Worm (Caenorhabditis elegans) whole organism, mixed stage, embryonic: Measurements from ENCODE around the gene ZK856.18.
A peak's percentile ranks its signal among the peaks of the same experiment; 100 is the strongest.

Experiments used
- bed-3 ChIP-seq: fragments of 200-800 bp; sonication (Bioruptor generic); optimal IDR thresholded peaks from 3 replicates; lab custom pipeline; 2018; ENCODE audit warnings: mild to moderate bottlenecking, missing genetic modification characterization, moderate library complexity, missing compliant biosample characterization
- blmp-1 ChIP-seq: fragments of 150-350 bp; optimal IDR thresholded peaks from 2 replicates; lab custom pipeline; 2014; ENCODE audit warnings: missing biosample characterization, missing genetic modification characterization
- ceh-39 ChIP-seq: fragments of 150-350 bp; optimal IDR thresholded peaks from 2 replicates; lab custom pipeline; 2014; ENCODE audit warnings: missing biosample characterization, missing genetic modification characterization
- ceh-43 ChIP-seq: fragments of 200-800 bp; sonication (Bioruptor generic); optimal IDR thresholded peaks from 2 replicates; lab custom pipeline; 2018; ENCODE audit warnings: mild to moderate bottlenecking, missing genetic modification characterization, moderate library complexity, missing compliant biosample characterization
- drap-1 ChIP-seq: fragments of 200-800 bp; sonication (Bioruptor generic); optimal IDR thresholded peaks from 3 replicates; lab custom pipeline; 2018; ENCODE audit warnings: mild to moderate bottlenecking, missing genetic modification characterization, missing compliant biosample characterization
- flh-1 ChIP-seq: fragments of 200-800 bp; sonication (Bioruptor generic); optimal IDR thresholded peaks from 2 replicates; lab custom pipeline; 2018; ENCODE audit warnings: mild to moderate bottlenecking, missing genetic modification characterization, moderate library complexity, missing compliant biosample characterization
- hlh-1 ChIP-seq: fragments of 150-350 bp; optimal IDR thresholded peaks from 2 replicates; lab custom pipeline; 2014; ENCODE audit warnings: missing biosample characterization, missing genetic modification reagents, missing genetic modification characterization
- mep-1 ChIP-seq: fragments of 150-350 bp; optimal IDR thresholded peaks from 2 replicates; lab custom pipeline; 2017; ENCODE audit warnings: missing biosample characterization, missing genetic modification reagents, missing genetic modification characterization, inconsistent platforms
- mls-2 ChIP-seq: sonication (generic microtip); optimal IDR thresholded peaks from 2 replicates; lab custom pipeline; 2016; ENCODE audit warnings: mild to moderate bottlenecking, missing genetic modification characterization, moderate library complexity, missing compliant biosample characterization
- nhr-12 ChIP-seq: fragments of 150-350 bp; optimal IDR thresholded peaks from 2 replicates; lab custom pipeline; 2014; ENCODE audit warnings: missing biosample characterization, missing genetic modification characterization
- nhr-2 ChIP-seq: fragments of 150-350 bp; optimal IDR thresholded peaks from 2 replicates; lab custom pipeline; 2014; ENCODE audit warnings: missing biosample characterization, missing genetic modification characterization
- pha-4 ChIP-seq: fragments of 150-350 bp; optimal IDR thresholded peaks from 2 replicates; lab custom pipeline; 2018; ENCODE audit warnings: missing biosample characterization, missing genetic modification reagents, missing genetic modification characterization
- sem-2 ChIP-seq: fragments of 200-800 bp; sonication (Bioruptor generic); optimal IDR thresholded peaks from 2 replicates; lab custom pipeline; 2018; ENCODE audit warnings: mild to moderate bottlenecking, missing genetic modification characterization, missing compliant biosample characterization
- snpc-4 ChIP-seq: fragments of 150-350 bp; optimal IDR thresholded peaks from 2 replicates; lab custom pipeline; 2014; ENCODE audit warnings: missing biosample characterization, missing genetic modification characterization
- sptf-1 ChIP-seq: sonication (generic microtip); optimal IDR thresholded peaks from 2 replicates; lab custom pipeline; 2017; ENCODE audit warnings: mild to moderate bottlenecking, missing genetic modification characterization, moderate library complexity, missing compliant biosample characterization
- unc-120 ChIP-seq: sonication (generic microtip); optimal IDR thresholded peaks from 2 replicates; lab custom pipeline; 2017; ENCODE audit warnings: missing genetic modification characterization, missing compliant biosample characterization; ENCODE audit not compliant: poor library complexity, severe bottlenecking
- unc-62 ChIP-seq: fragments of 150-350 bp; optimal IDR thresholded peaks from 2 replicates; lab custom pipeline; 2014; ENCODE audit warnings: missing biosample characterization, missing genetic modification reagents, missing genetic modification characterization
- ztf-11 ChIP-seq: fragments of 150-350 bp; optimal IDR thresholded peaks from 2 replicates; lab custom pipeline; 2014; ENCODE audit warnings: missing biosample characterization, missing genetic modification characterization

Gene ZK856.18

ce11 chrV:10149728-10150127 lies 36.1 kb downstream of the ZK856.18 start, which contains the start of gene srsx-27:
srsx-27 (plus strand) TSS chrV:10150028.
- no peak for TF ChIP-seq nhr-2
- no peak for TF ChIP-seq snpc-4 (tag; lab: Kevin White, UChicago)
- TF ChIP-seq ceh-39 (tag; lab: Kevin White, UChicago): no peak

- TF ChIP-seq pha-4 (tag; lab: Kevin White, UChicago) (no peak), flh-1 (GFP tag; lab: Kevin White, UChicago) (no peak), sptf-1 (tag; lab: Kevin White, UChicago) (no peak), hlh-1 (tag; lab: Kevin White, UChicago) (no peak), ceh-39 (tag; lab: Kevin White, UChicago) (no peak), ceh-43 (no peak), mls-2 (tag; lab: Kevin White, UChicago) (no peak), bed-3 (GFP tag; lab: Kevin White, UChicago) (no peak), snpc-4 (tag; lab: Kevin White, UChicago) (no peak), unc-62 (no peak), drap-1 (GFP tag; lab: Kevin White, UChicago) (no peak), mep-1 (tag; lab: Kevin White, UChicago) (no peak), sem-2 (GFP tag; lab: Kevin White, UChicago) (no peak), nhr-12 (tag; lab: Kevin White, UChicago) (no peak)
These were observed 37.5 kb downstream of the ZK856.18 start, which contains the start of gene srsx-26 for ce11 chrV:10148352-10148751. srsx-26 (plus strand) TSS chrV:10148652.

- TF ChIP-seq unc-62: peak; percentile 44
- no peak for TF ChIP-seq pha-4 (tag; lab: Kevin White, UChicago)
- no peak for TF ChIP-seq blmp-1 (tag; lab: Kevin White, UChicago)
- peak; percentile 52 for TF ChIP-seq hlh-1 (tag; lab: Kevin White, UChicago)
- TF ChIP-seq nhr-2: no peak
- TF ChIP-seq unc-120 (tag; lab: Kevin White, UChicago): peak; percentile 16
- no peak for TF ChIP-seq ztf-11
- TF ChIP-seq snpc-4 (tag; lab: Kevin White, UChicago): no peak
These were observed 39.0 kb downstream of the ZK856.18 start for ce11 chrV:10146787-10147186.

ce11 chrV:10145653-10146052 lies 40.2 kb downstream of the ZK856.18 start, which contains the start of gene C51E3.9:
C51E3.9 (plus strand) TSS chrV:10145953.
- no peak for TF ChIP-seq sem-2 (GFP tag; lab: Kevin White, UChicago)
- peak; percentile 27 for TF ChIP-seq hlh-1 (tag; lab: Kevin White, UChicago)
